Worm (Caenorhabditis elegans) whole organism, mixed stage, embryonic: ENCODE data around the gene msp-74.
"Not testable (repeated sequence)": the region's sequence is repeated elsewhere in the genome, so short reads cannot be mapped to it uniquely, and the experiment has no call there.

ENCODE experiments used
- M03D4.4 ChIP-seq: sonication (generic microtip); optimal IDR thresholded peaks from 2 replicates; lab custom pipeline; 2017; ENCODE audit warnings: mild to moderate bottlenecking, missing genetic modification characterization, missing compliant biosample characterization
- blmp-1 ChIP-seq: fragments of 150-350 bp; optimal IDR thresholded peaks from 2 replicates; lab custom pipeline; 2014; ENCODE audit warnings: missing biosample characterization, missing genetic modification characterization
- ceh-43 ChIP-seq: fragments of 200-800 bp; sonication (Bioruptor generic); optimal IDR thresholded peaks from 2 replicates; lab custom pipeline; 2018; ENCODE audit warnings: mild to moderate bottlenecking, missing genetic modification characterization, moderate library complexity, missing compliant biosample characterization
- ceh-83 ChIP-seq: fragments of 200-800 bp; sonication (Bioruptor generic); optimal IDR thresholded peaks from 2 replicates; lab custom pipeline; 2018; ENCODE audit warnings: mild to moderate bottlenecking, missing genetic modification characterization, missing compliant biosample characterization
- ces-1 ChIP-seq: fragments of 150-350 bp; optimal IDR thresholded peaks from 2 replicates; lab custom pipeline; 2014; ENCODE audit warnings: missing biosample characterization, missing genetic modification reagents, missing genetic modification characterization
- cnd-1 ChIP-seq: fragments of 200-800 bp; sonication (Bioruptor generic); optimal IDR thresholded peaks from 2 replicates; lab custom pipeline; 2018; ENCODE audit warnings: mild to moderate bottlenecking, missing genetic modification characterization, missing compliant biosample characterization
- drap-1 ChIP-seq: fragments of 200-800 bp; sonication (Bioruptor generic); optimal IDR thresholded peaks from 3 replicates; lab custom pipeline; 2018; ENCODE audit warnings: mild to moderate bottlenecking, missing genetic modification characterization, missing compliant biosample characterization
- elt-1 ChIP-seq: sonication (generic microtip); optimal IDR thresholded peaks from 2 replicates; lab custom pipeline; 2017; ENCODE audit warnings: missing genetic modification characterization, mild to moderate bottlenecking, missing compliant biosample characterization, antibody characterized with exemption, moderate library complexity, borderline replicate concordance; ENCODE audit not compliant: insufficient read depth
- elt-3 ChIP-seq: fragments of 150-350 bp; optimal IDR thresholded peaks from 2 replicates; lab custom pipeline; 2014; ENCODE audit warnings: missing biosample characterization, missing genetic modification characterization
- ham-2 ChIP-seq: fragments of 200-800 bp; sonication (Bioruptor generic); optimal IDR thresholded peaks from 2 replicates; lab custom pipeline; 2018; ENCODE audit warnings: mild to moderate bottlenecking, missing genetic modification characterization, missing compliant biosample characterization
- hlh-1 ChIP-seq: fragments of 150-350 bp; optimal IDR thresholded peaks from 2 replicates; lab custom pipeline; 2014; ENCODE audit warnings: missing biosample characterization, missing genetic modification reagents, missing genetic modification characterization
- lin-32 ChIP-seq: fragments of 200-800 bp; sonication (Bioruptor generic); optimal IDR thresholded peaks from 2 replicates; lab custom pipeline; 2018; ENCODE audit warnings: mild to moderate bottlenecking, missing genetic modification characterization, missing compliant biosample characterization
- lsy-2 ChIP-seq: fragments of 150-350 bp; optimal IDR thresholded peaks from 2 replicates; lab custom pipeline; 2014; ENCODE audit warnings: missing biosample characterization, missing genetic modification characterization
- mab-5 ChIP-seq: fragments of 150-350 bp; optimal IDR thresholded peaks from 2 replicates; lab custom pipeline; 2014; ENCODE audit warnings: missing biosample characterization, missing genetic modification characterization
- mep-1 ChIP-seq: fragments of 150-350 bp; optimal IDR thresholded peaks from 2 replicates; lab custom pipeline; 2017; ENCODE audit warnings: missing biosample characterization, missing genetic modification reagents, missing genetic modification characterization, inconsistent platforms
- nhr-12 ChIP-seq: fragments of 150-350 bp; optimal IDR thresholded peaks from 2 replicates; lab custom pipeline; 2014; ENCODE audit warnings: missing biosample characterization, missing genetic modification characterization
- nhr-2 ChIP-seq: fragments of 150-350 bp; optimal IDR thresholded peaks from 2 replicates; lab custom pipeline; 2014; ENCODE audit warnings: missing biosample characterization, missing genetic modification characterization
- nhr-76 ChIP-seq: sonication (generic microtip); optimal IDR thresholded peaks from 2 replicates; lab custom pipeline; 2017; ENCODE audit warnings: missing biosample characterization, missing genetic modification characterization
- pha-4 ChIP-seq: fragments of 150-350 bp; optimal IDR thresholded peaks from 2 replicates; lab custom pipeline; 2018; ENCODE audit warnings: missing biosample characterization, missing genetic modification reagents, missing genetic modification characterization
- sem-2 ChIP-seq: fragments of 200-800 bp; sonication (Bioruptor generic); optimal IDR thresholded peaks from 2 replicates; lab custom pipeline; 2018; ENCODE audit warnings: mild to moderate bottlenecking, missing genetic modification characterization, missing compliant biosample characterization
- snpc-4 ChIP-seq: fragments of 150-350 bp; optimal IDR thresholded peaks from 2 replicates; lab custom pipeline; 2014; ENCODE audit warnings: missing biosample characterization, missing genetic modification characterization
- tbx-8 ChIP-seq: fragments of 200-800 bp; sonication (Bioruptor generic); optimal IDR thresholded peaks from 2 replicates; lab custom pipeline; 2018; ENCODE audit warnings: mild to moderate bottlenecking, missing genetic modification characterization, moderate library complexity, missing compliant biosample characterization
- unc-120 ChIP-seq: sonication (generic microtip); optimal IDR thresholded peaks from 2 replicates; lab custom pipeline; 2017; ENCODE audit warnings: missing genetic modification characterization, missing compliant biosample characterization; ENCODE audit not compliant: poor library complexity, severe bottlenecking
- unc-39 ChIP-seq: fragments of 150-350 bp; optimal IDR thresholded peaks from 2 replicates; lab custom pipeline; 2014; ENCODE audit warnings: missing biosample characterization, missing genetic modification characterization
- unc-62 ChIP-seq: fragments of 150-350 bp; optimal IDR thresholded peaks from 2 replicates; lab custom pipeline; 2014; ENCODE audit warnings: missing biosample characterization, missing genetic modification reagents, missing genetic modification characterization
- zip-8 ChIP-seq: fragments of 150-350 bp; optimal IDR thresholded peaks from 2 replicates; lab custom pipeline; 2014; ENCODE audit warnings: missing biosample characterization, missing genetic modification characterization
- ztf-11 ChIP-seq: fragments of 150-350 bp; optimal IDR thresholded peaks from 2 replicates; lab custom pipeline; 2014; ENCODE audit warnings: missing biosample characterization, missing genetic modification characterization

msp-74 gene

DNA sequence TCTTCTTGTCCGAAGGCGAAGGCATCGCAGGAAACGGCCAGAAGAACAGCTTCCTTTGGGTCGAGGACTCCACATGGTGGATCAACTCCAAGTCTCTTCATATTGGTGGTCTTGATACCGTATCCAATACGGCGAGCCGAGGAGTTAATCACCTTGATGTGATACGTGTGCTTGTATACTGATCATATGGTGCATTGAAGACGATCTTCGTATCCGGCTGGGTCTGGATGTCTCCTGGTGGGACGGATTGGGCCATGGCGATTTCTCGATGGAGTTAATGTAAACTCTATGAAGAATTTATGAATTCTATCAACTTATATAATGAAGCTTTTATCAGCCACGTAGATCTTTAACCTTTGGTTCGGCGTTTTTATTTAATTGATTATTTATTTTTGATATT lies at the start of gene msp-74:
msp-74 (minus strand) TSS at position 101 of the 400 bp plus-strand sequence.
- TF ChIP-seq lin-32; M03D4.4 (tag; lab: Kevin White, UChicago); unc-120: not testable (repeated sequence)

DNA sequence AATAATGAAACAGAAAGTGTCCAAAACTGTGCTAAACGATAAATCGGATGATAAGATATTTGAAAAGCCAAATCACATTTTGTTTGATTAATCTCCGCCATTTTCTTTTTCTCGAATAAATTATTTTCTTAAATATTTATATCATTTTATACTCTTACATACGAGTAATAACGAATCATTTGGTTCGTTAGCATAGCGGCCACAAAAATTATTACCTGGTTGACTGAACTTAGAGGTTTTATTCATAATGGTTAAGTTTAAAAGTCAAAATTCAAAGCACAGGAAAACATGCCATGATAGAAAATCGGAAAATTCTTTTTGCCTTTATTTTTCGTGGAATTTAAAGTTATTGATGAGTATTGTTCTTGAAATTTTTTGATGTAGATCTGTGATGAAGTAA lies 48.1 kb upstream of the msp-74 start, which contains the start of gene srb-5:
srb-5 (minus strand) TSS at position 101 of the 400 bp plus-strand sequence.
- no peak for TF ChIP-seq pha-4 (tag; lab: Kevin White, UChicago)
- TF ChIP-seq elt-1 (tag; lab: Kevin White, UChicago): no peak
- TF ChIP-seq ztf-11 (tag; lab: Kevin White, UChicago): no peak
- no peak for TF ChIP-seq ceh-43 (GFP tag; lab: Kevin White, UChicago)
- no peak for TF ChIP-seq ceh-83 (GFP tag; lab: Kevin White, UChicago)
- no peak for TF ChIP-seq mep-1 (tag; lab: Kevin White, UChicago)
- no peak for TF ChIP-seq ham-2
- TF ChIP-seq lsy-2 (tag; lab: Kevin White, UChicago): no peak
- no peak for TF ChIP-seq unc-39 (tag; lab: Kevin White, UChicago)
- no peak for TF ChIP-seq lin-32

DNA sequence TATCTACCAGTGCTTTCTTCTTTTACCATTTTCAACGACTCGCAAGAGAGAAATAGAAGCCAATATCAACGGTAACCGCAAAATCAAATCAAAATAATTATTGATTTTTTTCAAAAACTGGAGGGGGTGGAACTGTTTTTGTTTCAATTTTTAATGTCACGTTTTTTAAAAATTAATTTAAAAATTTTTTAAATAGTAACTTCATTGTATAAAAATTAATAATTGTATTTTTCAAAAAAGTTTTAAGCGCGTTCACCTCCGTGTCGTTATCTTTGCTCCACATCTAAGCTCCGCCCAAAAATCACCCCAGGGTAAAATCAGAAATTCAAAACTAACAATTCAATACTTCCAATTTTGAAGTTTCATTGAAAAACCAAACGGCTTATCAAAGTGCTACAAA lies 46.0 kb upstream of the msp-74 start, which contains the start of gene C27D6.11:
C27D6.11 (minus strand) TSS at position 101 of the 400 bp plus-strand sequence.
- TF ChIP-seq cnd-1 (tag; lab: Kevin White, UChicago) (no peak), tbx-8 (GFP tag; lab: Kevin White, UChicago) (no peak)

DNA sequence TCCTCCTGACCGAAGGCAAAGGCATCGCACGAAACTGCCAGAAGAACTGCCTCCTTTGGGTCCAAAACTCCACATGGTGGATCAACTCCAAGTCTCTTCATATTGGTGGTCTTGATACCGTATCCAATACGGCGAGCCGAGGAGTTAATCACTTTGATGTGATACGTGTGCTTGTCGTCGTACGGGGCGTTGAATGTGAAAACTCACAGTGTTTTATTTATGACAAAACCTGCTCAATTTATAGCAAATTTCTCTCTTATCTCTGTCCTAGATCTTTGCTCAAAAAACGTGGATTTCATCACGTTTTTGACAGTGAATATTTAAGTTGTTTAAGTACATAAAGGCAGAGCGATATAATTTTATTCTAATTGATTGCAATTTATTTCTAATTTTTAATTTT lies 43.6 kb upstream of the msp-74 start, which contains the start of gene F58A6.9:
F58A6.9 (minus strand) TSS at position 101 of the 400 bp plus-strand sequence.
- not testable (repeated sequence) for TF ChIP-seq hlh-1 (tag; lab: Kevin White, UChicago); blmp-1 (tag; lab: Kevin White, UChicago); tbx-8 (GFP tag; lab: Kevin White, UChicago)

DNA sequence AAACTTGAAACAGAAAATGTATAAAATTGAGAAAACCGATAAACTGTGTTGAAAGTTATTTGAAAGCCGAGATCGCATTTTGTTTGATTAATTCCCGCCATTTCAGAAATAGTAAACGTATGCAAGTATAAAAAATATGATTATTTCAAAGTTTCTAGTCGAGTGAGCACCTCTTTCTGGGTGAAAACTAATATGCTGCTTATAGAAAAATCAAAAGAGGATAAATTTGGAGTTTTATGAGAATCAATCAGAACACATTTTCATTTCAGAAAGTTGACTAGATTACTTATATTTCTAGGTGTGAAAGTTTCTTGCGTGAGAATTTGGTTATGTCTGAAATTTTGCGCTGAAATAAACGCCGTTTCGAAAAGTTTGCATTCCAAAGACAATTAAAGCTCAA lies 42.4 kb upstream of the msp-74 start, which contains the start of gene srb-13:
srb-13 (minus strand) TSS at position 101 of the 400 bp plus-strand sequence.
- TF ChIP-seq nhr-76 (tag; lab: Kevin White, UChicago): no peak
- TF ChIP-seq snpc-4: no peak
- TF ChIP-seq ces-1 (GFP tag; lab: Kevin White, UChicago): no peak
- TF ChIP-seq drap-1 (GFP tag; lab: Kevin White, UChicago): no peak
- TF ChIP-seq tbx-8 (GFP tag; lab: Kevin White, UChicago): no peak
- TF ChIP-seq sem-2 (GFP tag; lab: Kevin White, UChicago): no peak
- TF ChIP-seq nhr-12 (tag; lab: Kevin White, UChicago): no peak
- TF ChIP-seq elt-3: no peak
- no peak for TF ChIP-seq zip-8 (tag; lab: Kevin White, UChicago)
- no peak for TF ChIP-seq ham-2
- no peak for TF ChIP-seq hlh-1 (tag; lab: Kevin White, UChicago)

DNA sequence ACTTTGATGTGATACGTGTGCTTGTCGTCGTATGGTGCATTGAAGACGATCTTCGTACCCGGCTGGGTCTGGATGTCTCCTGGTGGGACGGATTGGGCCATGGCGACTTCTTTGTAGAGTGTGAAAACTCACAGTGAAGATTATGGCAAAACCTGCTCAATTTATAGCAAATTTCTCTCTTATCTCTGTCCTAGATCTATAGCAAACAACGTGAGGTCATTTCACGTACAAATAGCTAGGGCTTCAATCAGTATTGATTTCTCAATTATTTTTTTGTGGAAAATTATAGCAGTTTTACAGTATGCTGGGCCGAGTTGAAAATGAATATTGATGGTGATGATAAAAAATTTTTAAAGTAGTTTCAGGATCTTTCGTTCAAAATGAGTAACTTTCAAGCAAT lies 41.8 kb upstream of the msp-74 start, which contains the start of gene msp-45:
msp-45 (minus strand) TSS at position 101 of the 400 bp plus-strand sequence.
- no peak for TF ChIP-seq nhr-2 (tag; lab: Kevin White, UChicago)
- TF ChIP-seq unc-62 (GFP tag; lab: Kevin White, UChicago): no peak
- no peak for TF ChIP-seq drap-1 (GFP tag; lab: Kevin White, UChicago)
- no peak for TF ChIP-seq elt-1 (tag; lab: Kevin White, UChicago)
- TF ChIP-seq unc-39 (tag; lab: Kevin White, UChicago): no peak
- TF ChIP-seq blmp-1 (tag; lab: Kevin White, UChicago): no peak
- no peak for TF ChIP-seq ceh-43 (GFP tag; lab: Kevin White, UChicago)
- no peak for TF ChIP-seq mab-5
- TF ChIP-seq pha-4 (tag; lab: Kevin White, UChicago): no peak
- TF ChIP-seq lsy-2 (tag; lab: Kevin White, UChicago): no peak
- no peak for TF ChIP-seq nhr-76 (tag; lab: Kevin White, UChicago)

DNA sequence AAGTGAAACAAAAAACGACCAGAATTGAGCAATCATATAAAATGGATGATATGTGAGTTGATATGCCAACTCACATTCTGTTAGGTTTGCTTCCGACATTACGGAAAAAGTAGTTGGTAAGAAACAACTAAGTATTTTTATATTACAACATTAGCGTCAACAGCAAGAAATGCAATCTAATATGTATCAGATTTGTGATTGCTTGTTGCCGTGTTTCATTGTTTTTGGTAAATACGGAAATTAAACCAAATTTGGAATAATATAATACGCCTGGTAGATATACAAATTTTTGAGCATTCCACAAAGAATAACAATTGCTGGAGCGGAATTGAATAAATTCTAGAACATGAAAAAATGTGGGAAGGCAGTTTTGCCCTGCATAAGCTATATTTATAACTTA lies 39.4 kb upstream of the msp-74 start, which contains the start of gene srb-12:
srb-12 (minus strand) TSS at position 101 of the 400 bp plus-strand sequence.
- TF ChIP-seq pha-4 (tag; lab: Kevin White, UChicago) (no peak), lsy-2 (tag; lab: Kevin White, UChicago) (no peak), ceh-83 (GFP tag; lab: Kevin White, UChicago) (no peak)
- TF ChIP-seq, all 35 proteins: peak for 0
